Worm (Caenorhabditis elegans) whole organism, mixed stage, embryonic: ENCODE results near the gene C44C10.15.
A peak's percentile ranks its signal among the peaks of the same experiment; 100 is the strongest.

Experiments used
- M03D4.4 ChIP-seq: sonication (generic microtip); optimal IDR thresholded peaks from 2 replicates; lab custom pipeline; 2017; ENCODE audit warnings: mild to moderate bottlenecking, missing genetic modification characterization, missing compliant biosample characterization
- bed-3 ChIP-seq: fragments of 200-800 bp; sonication (Bioruptor generic); optimal IDR thresholded peaks from 3 replicates; lab custom pipeline; 2018; ENCODE audit warnings: mild to moderate bottlenecking, missing genetic modification characterization, moderate library complexity, missing compliant biosample characterization
- blmp-1 ChIP-seq: fragments of 150-350 bp; optimal IDR thresholded peaks from 2 replicates; lab custom pipeline; 2014; ENCODE audit warnings: missing biosample characterization, missing genetic modification characterization
- ceh-39 ChIP-seq: fragments of 150-350 bp; optimal IDR thresholded peaks from 2 replicates; lab custom pipeline; 2014; ENCODE audit warnings: missing biosample characterization, missing genetic modification characterization
- ceh-43 ChIP-seq: fragments of 200-800 bp; sonication (Bioruptor generic); optimal IDR thresholded peaks from 2 replicates; lab custom pipeline; 2018; ENCODE audit warnings: mild to moderate bottlenecking, missing genetic modification characterization, moderate library complexity, missing compliant biosample characterization
- ceh-83 ChIP-seq: fragments of 200-800 bp; sonication (Bioruptor generic); optimal IDR thresholded peaks from 2 replicates; lab custom pipeline; 2018; ENCODE audit warnings: mild to moderate bottlenecking, missing genetic modification characterization, missing compliant biosample characterization
- ces-1 ChIP-seq: fragments of 150-350 bp; optimal IDR thresholded peaks from 2 replicates; lab custom pipeline; 2014; ENCODE audit warnings: missing biosample characterization, missing genetic modification reagents, missing genetic modification characterization
- cnd-1 ChIP-seq: fragments of 200-800 bp; sonication (Bioruptor generic); optimal IDR thresholded peaks from 2 replicates; lab custom pipeline; 2018; ENCODE audit warnings: mild to moderate bottlenecking, missing genetic modification characterization, missing compliant biosample characterization
- drap-1 ChIP-seq: fragments of 200-800 bp; sonication (Bioruptor generic); optimal IDR thresholded peaks from 3 replicates; lab custom pipeline; 2018; ENCODE audit warnings: mild to moderate bottlenecking, missing genetic modification characterization, missing compliant biosample characterization
- elt-1 ChIP-seq: sonication (generic microtip); optimal IDR thresholded peaks from 2 replicates; lab custom pipeline; 2017; ENCODE audit warnings: missing genetic modification characterization, mild to moderate bottlenecking, missing compliant biosample characterization, antibody characterized with exemption, moderate library complexity, borderline replicate concordance; ENCODE audit not compliant: insufficient read depth
- elt-3 ChIP-seq: fragments of 150-350 bp; optimal IDR thresholded peaks from 2 replicates; lab custom pipeline; 2014; ENCODE audit warnings: missing biosample characterization, missing genetic modification characterization
- flh-1 ChIP-seq: fragments of 200-800 bp; sonication (Bioruptor generic); optimal IDR thresholded peaks from 2 replicates; lab custom pipeline; 2018; ENCODE audit warnings: mild to moderate bottlenecking, missing genetic modification characterization, moderate library complexity, missing compliant biosample characterization
- ham-2 ChIP-seq: fragments of 200-800 bp; sonication (Bioruptor generic); optimal IDR thresholded peaks from 2 replicates; lab custom pipeline; 2018; ENCODE audit warnings: mild to moderate bottlenecking, missing genetic modification characterization, missing compliant biosample characterization
- hlh-1 ChIP-seq: fragments of 150-350 bp; optimal IDR thresholded peaks from 2 replicates; lab custom pipeline; 2014; ENCODE audit warnings: missing biosample characterization, missing genetic modification reagents, missing genetic modification characterization
- lin-13 ChIP-seq: fragments of 150-350 bp; optimal IDR thresholded peaks from 2 replicates; lab custom pipeline; 2014; ENCODE audit warnings: missing biosample characterization, missing genetic modification characterization
- lin-32 ChIP-seq: fragments of 200-800 bp; sonication (Bioruptor generic); optimal IDR thresholded peaks from 2 replicates; lab custom pipeline; 2018; ENCODE audit warnings: mild to moderate bottlenecking, missing genetic modification characterization, missing compliant biosample characterization
- lsy-2 ChIP-seq: fragments of 150-350 bp; optimal IDR thresholded peaks from 2 replicates; lab custom pipeline; 2014; ENCODE audit warnings: missing biosample characterization, missing genetic modification characterization
- mab-5 ChIP-seq: fragments of 150-350 bp; optimal IDR thresholded peaks from 2 replicates; lab custom pipeline; 2014; ENCODE audit warnings: missing biosample characterization, missing genetic modification characterization
- mep-1 ChIP-seq: fragments of 150-350 bp; optimal IDR thresholded peaks from 2 replicates; lab custom pipeline; 2017; ENCODE audit warnings: missing biosample characterization, missing genetic modification reagents, missing genetic modification characterization, inconsistent platforms
- mls-2 ChIP-seq: sonication (generic microtip); optimal IDR thresholded peaks from 2 replicates; lab custom pipeline; 2016; ENCODE audit warnings: mild to moderate bottlenecking, missing genetic modification characterization, moderate library complexity, missing compliant biosample characterization
- nhr-12 ChIP-seq: fragments of 150-350 bp; optimal IDR thresholded peaks from 2 replicates; lab custom pipeline; 2014; ENCODE audit warnings: missing biosample characterization, missing genetic modification characterization
- nhr-2 ChIP-seq: fragments of 150-350 bp; optimal IDR thresholded peaks from 2 replicates; lab custom pipeline; 2014; ENCODE audit warnings: missing biosample characterization, missing genetic modification characterization
- nhr-237 ChIP-seq: fragments of 150-350 bp; optimal IDR thresholded peaks from 2 replicates; lab custom pipeline; 2014; ENCODE audit warnings: missing biosample characterization, missing genetic modification characterization
- nhr-28 ChIP-seq: fragments of 150-350 bp; optimal IDR thresholded peaks from 2 replicates; lab custom pipeline; 2014; ENCODE audit warnings: missing biosample characterization, missing genetic modification characterization
- nhr-76 ChIP-seq: sonication (generic microtip); optimal IDR thresholded peaks from 2 replicates; lab custom pipeline; 2017; ENCODE audit warnings: missing biosample characterization, missing genetic modification characterization
- pha-4 ChIP-seq: fragments of 150-350 bp; optimal IDR thresholded peaks from 2 replicates; lab custom pipeline; 2018; ENCODE audit warnings: missing biosample characterization, missing genetic modification reagents, missing genetic modification characterization
- sem-2 ChIP-seq: fragments of 200-800 bp; sonication (Bioruptor generic); optimal IDR thresholded peaks from 2 replicates; lab custom pipeline; 2018; ENCODE audit warnings: mild to moderate bottlenecking, missing genetic modification characterization, missing compliant biosample characterization
- snpc-4 ChIP-seq: fragments of 150-350 bp; optimal IDR thresholded peaks from 2 replicates; lab custom pipeline; 2014; ENCODE audit warnings: missing biosample characterization, missing genetic modification characterization
- sptf-1 ChIP-seq: sonication (generic microtip); optimal IDR thresholded peaks from 2 replicates; lab custom pipeline; 2017; ENCODE audit warnings: mild to moderate bottlenecking, missing genetic modification characterization, moderate library complexity, missing compliant biosample characterization
- tbx-8 ChIP-seq: fragments of 200-800 bp; sonication (Bioruptor generic); optimal IDR thresholded peaks from 2 replicates; lab custom pipeline; 2018; ENCODE audit warnings: mild to moderate bottlenecking, missing genetic modification characterization, moderate library complexity, missing compliant biosample characterization
- unc-120 ChIP-seq: sonication (generic microtip); optimal IDR thresholded peaks from 2 replicates; lab custom pipeline; 2017; ENCODE audit warnings: missing genetic modification characterization, missing compliant biosample characterization; ENCODE audit not compliant: poor library complexity, severe bottlenecking
- unc-39 ChIP-seq: fragments of 150-350 bp; optimal IDR thresholded peaks from 2 replicates; lab custom pipeline; 2014; ENCODE audit warnings: missing biosample characterization, missing genetic modification characterization
- unc-62 ChIP-seq: fragments of 150-350 bp; optimal IDR thresholded peaks from 2 replicates; lab custom pipeline; 2014; ENCODE audit warnings: missing biosample characterization, missing genetic modification reagents, missing genetic modification characterization
- zip-8 ChIP-seq: fragments of 150-350 bp; optimal IDR thresholded peaks from 2 replicates; lab custom pipeline; 2014; ENCODE audit warnings: missing biosample characterization, missing genetic modification characterization
- ztf-11 ChIP-seq: fragments of 150-350 bp; optimal IDR thresholded peaks from 2 replicates; lab custom pipeline; 2014; ENCODE audit warnings: missing biosample characterization, missing genetic modification characterization

C44C10.15 gene

ce11 chrX:11658331-11658730, 41.8 kb downstream of the C44C10.15 start, which contains the start of gene T04F8.3:
Gene T04F8.3, plus strand, starts transcription at chrX:11658631.
- TF ChIP-seq sem-2 (GFP tag; lab: Kevin White, UChicago) (no peak), flh-1 (GFP tag; lab: Kevin White, UChicago) (no peak), lin-13 (tag; lab: Kevin White, UChicago) (no peak), blmp-1 (tag; lab: Kevin White, UChicago) (no peak), M03D4.4 (no peak), nhr-237 (no peak), sptf-1 (tag; lab: Kevin White, UChicago) (no peak), ceh-83 (no peak), pha-4 (no peak), snpc-4 (tag; lab: Kevin White, UChicago) (no peak), mab-5 (tag; lab: Kevin White, UChicago) (no peak), ztf-11 (tag; lab: Kevin White, UChicago) (no peak), unc-120 (no peak), nhr-2 (no peak), zip-8 (tag; lab: Kevin White, UChicago) (no peak), elt-3 (tag; lab: Kevin White, UChicago) (no peak), hlh-1 (tag; lab: Kevin White, UChicago) (no peak), mls-2 (tag; lab: Kevin White, UChicago) (no peak), nhr-28 (tag; lab: Kevin White, UChicago) (no peak), unc-62 (GFP tag; lab: Kevin White, UChicago) (no peak)

DNA sequence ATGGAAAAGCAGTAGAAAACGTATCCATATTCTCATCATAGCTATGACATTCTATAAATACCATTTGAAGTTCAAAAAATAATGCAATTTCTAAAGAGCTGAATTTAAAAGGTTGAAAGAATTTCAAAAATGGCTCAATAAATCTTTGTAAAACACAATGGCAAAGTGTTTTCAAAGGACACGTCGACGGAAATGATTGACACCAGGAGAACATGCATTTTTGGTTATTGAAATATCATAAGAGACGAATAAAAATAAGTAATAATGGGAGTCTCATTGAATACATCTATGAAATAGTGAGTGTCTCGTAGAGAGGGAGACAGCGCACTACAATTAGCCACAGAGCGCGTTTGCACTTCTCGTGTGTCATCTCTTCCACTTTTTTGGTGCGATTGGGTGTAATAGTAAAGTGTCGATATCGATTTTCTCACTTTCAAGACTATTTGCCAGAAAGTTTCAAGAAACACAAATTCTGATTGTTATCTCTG, 43.6 kb downstream of the C44C10.15 start, which contains the start of gene T04F8.2:
Gene T04F8.2, minus strand, starts transcription at position 51 of the 488 bp plus-strand sequence.
- no peak for TF ChIP-seq lin-32 (GFP tag; lab: Kevin White, UChicago)
- TF ChIP-seq zip-8 (tag; lab: Kevin White, UChicago), result no peak
- TF ChIP-seq elt-3 (tag; lab: Kevin White, UChicago), result no peak
- TF ChIP-seq tbx-8 (GFP tag; lab: Kevin White, UChicago), result no peak
- peak; percentile 78 for TF ChIP-seq unc-120
- TF ChIP-seq nhr-28 (tag; lab: Kevin White, UChicago), result peak; percentile 56
- peak; percentile 8 for TF ChIP-seq unc-62 (GFP tag; lab: Kevin White, UChicago)
- no peak for TF ChIP-seq ceh-43 (GFP tag; lab: Kevin White, UChicago)
- TF ChIP-seq nhr-237, result no peak
- no peak for TF ChIP-seq ztf-11 (tag; lab: Kevin White, UChicago)
- no peak for TF ChIP-seq unc-39 (tag; lab: Kevin White, UChicago)
- no peak for TF ChIP-seq blmp-1 (tag; lab: Kevin White, UChicago)
- no peak for TF ChIP-seq ham-2 (GFP tag; lab: Kevin White, UChicago)
- TF ChIP-seq nhr-2, result no peak
- TF ChIP-seq mls-2 (tag; lab: Kevin White, UChicago), result no peak
- TF ChIP-seq elt-1 (tag; lab: Kevin White, UChicago), result no peak
- no peak for TF ChIP-seq lsy-2 (tag; lab: Kevin White, UChicago)
- TF ChIP-seq bed-3 (GFP tag; lab: Kevin White, UChicago), result no peak
- no peak for TF ChIP-seq nhr-76 (tag; lab: Kevin White, UChicago)
- TF ChIP-seq sem-2 (GFP tag; lab: Kevin White, UChicago), result no peak
- TF ChIP-seq nhr-12 (tag; lab: Kevin White, UChicago), result no peak
- TF ChIP-seq lin-13 (tag; lab: Kevin White, UChicago), result peak; percentile 47
- TF ChIP-seq drap-1 (GFP tag; lab: Kevin White, UChicago), result no peak
- TF ChIP-seq ceh-39 (tag; lab: Kevin White, UChicago), result peak; percentile 60
- TF ChIP-seq M03D4.4, result no peak
- TF ChIP-seq mep-1, result peak; percentile 64
- peak; percentile 53 for TF ChIP-seq ces-1 (GFP tag; lab: Kevin White, UChicago)
- peak; percentile 24 for TF ChIP-seq sptf-1 (tag; lab: Kevin White, UChicago)
- TF ChIP-seq snpc-4 (tag; lab: Kevin White, UChicago), result no peak
- TF ChIP-seq cnd-1 (tag; lab: Kevin White, UChicago), result no peak
- TF ChIP-seq ceh-83, result peak; percentile 22
- TF ChIP-seq hlh-1 (tag; lab: Kevin White, UChicago), result peak; percentile 28
- TF ChIP-seq pha-4, result peak; percentile 63
- TF ChIP-seq mab-5 (tag; lab: Kevin White, UChicago), result no peak
- no peak for TF ChIP-seq flh-1 (GFP tag; lab: Kevin White, UChicago)

DNA sequence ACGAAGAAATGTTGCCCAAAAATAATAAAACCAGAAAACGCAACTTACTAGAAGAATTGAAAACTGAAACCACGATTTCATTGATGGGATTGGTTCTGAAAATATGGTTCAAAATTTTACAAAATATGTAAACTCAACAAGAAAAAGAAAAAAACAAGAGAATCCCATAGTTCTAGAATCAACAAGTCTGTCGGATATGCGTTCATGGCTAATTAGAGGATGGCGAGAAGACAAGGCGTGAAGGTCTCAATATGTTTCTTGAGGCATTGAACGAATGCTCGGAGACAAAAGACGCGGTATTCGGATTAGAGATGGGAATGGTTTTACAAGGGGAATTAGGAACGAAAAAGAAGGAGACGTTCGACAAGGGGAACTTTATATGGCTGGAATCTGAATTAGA, 49.4 kb downstream of the C44C10.15 start, which contains the start of gene cutl-11:
Gene cutl-11, minus strand, starts transcription at position 101 of the 400 bp plus-strand sequence.
- no peak for TF ChIP-seq mab-5 (tag; lab: Kevin White, UChicago)
- no peak for TF ChIP-seq sem-2 (GFP tag; lab: Kevin White, UChicago)
- TF ChIP-seq ham-2 (GFP tag; lab: Kevin White, UChicago), result no peak
- no peak for TF ChIP-seq ztf-11 (tag; lab: Kevin White, UChicago)
- TF ChIP-seq pha-4, result no peak
- TF ChIP-seq mls-2 (tag; lab: Kevin White, UChicago), result no peak
- TF ChIP-seq flh-1 (GFP tag; lab: Kevin White, UChicago), result no peak
- TF ChIP-seq ces-1 (GFP tag; lab: Kevin White, UChicago), result no peak
- no peak for TF ChIP-seq nhr-237
- TF ChIP-seq blmp-1 (tag; lab: Kevin White, UChicago), result no peak
